Fruit fly (Drosophila melanogaster) whole organism: Measurements from ENCODE around the gene CG8813.

ENCODE experiments used
- CG8478 ChIP-seq: fragments of >200 bp; optimal IDR thresholded peaks from 2 replicates; lab custom pipeline; 2018; ENCODE audit warnings: inconsistent platforms
- Dll ChIP-seq: fragments of >200 bp; optimal IDR thresholded peaks from 2 replicates; lab custom pipeline; 2017
- EcR ChIP-seq, 2 experiments: fragments of >200 bp; optimal IDR thresholded peaks; 2 replicates each; lab custom pipeline; 2017; ENCODE audit warnings: missing biosample characterization in 2 of 2, missing genetic modification characterization in 2 of 2, missing genetic modification reagents in 2 of 2
- pan ChIP-seq: fragments of >200 bp; optimal IDR thresholded peaks from 2 replicates; lab custom pipeline; 2017
- psq ChIP-seq: fragments of >200 bp; optimal IDR thresholded peaks from 2 replicates; lab custom pipeline; 2017
- usp ChIP-seq: fragments of >200 bp; optimal IDR thresholded peaks from 2 replicates; lab custom pipeline; 2017; ENCODE audit warnings: missing biosample characterization, missing genetic modification characterization, mixed read lengths

DNA sequence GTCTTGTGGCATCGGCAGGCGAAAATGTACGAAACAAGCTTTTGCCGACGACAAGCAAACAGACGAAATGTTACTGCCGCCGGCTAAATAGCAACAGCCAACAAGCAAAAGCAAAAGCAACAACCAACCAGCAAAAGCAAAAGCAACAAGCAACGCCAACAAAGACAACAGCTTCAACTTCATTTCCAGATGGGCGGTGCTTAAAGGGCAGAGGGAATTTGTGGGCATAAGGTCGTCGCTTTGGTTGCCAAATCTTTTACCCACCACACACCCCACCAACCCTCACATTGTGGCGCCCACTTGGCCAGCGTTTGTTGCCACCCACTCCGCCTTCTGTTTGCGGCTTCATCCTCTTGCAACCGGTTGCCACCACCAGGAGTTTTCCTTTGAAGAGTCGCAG is 41.5 kb downstream of the CG8813 start:
- no peak for TF ChIP-seq CG8478 (lab: Kevin White, UChicago)
- TF ChIP-seq usp (GFP tag; lab: Kevin White, UChicago), result no peak
- TF ChIP-seq psq (lab: Kevin White, UChicago), result no peak
- no peak for TF ChIP-seq Dll (lab: Kevin White, UChicago)
- TF ChIP-seq pan (lab: Kevin White, UChicago), result no peak
- TF ChIP-seq EcR (GFP tag; optimal IDR thresholded peaks at IDR 0.05; lab: Kevin White, UChicago), result no peak
